Fruit fly (Drosophila melanogaster) whole organism, adult: ENCODE measurements around the gene Orc2.

Source experiments
- CG12768 ChIP-seq: fragments of 200-800 bp; sonication (Bioruptor generic); optimal IDR thresholded peaks from 2 replicates; lab custom pipeline; 2017; ENCODE audit warnings: missing biosample characterization, missing genetic modification characterization, mild to moderate bottlenecking, moderate library complexity, missing genetic modification reagents
- CG1620 ChIP-seq: fragments of 200-800 bp; sonication (Bioruptor generic); optimal IDR thresholded peaks from 2 replicates; lab custom pipeline; 2016; ENCODE audit warnings: missing biosample characterization, missing genetic modification characterization
- CG33017 ChIP-seq: fragments of 200-800 bp; sonication (Bioruptor generic); optimal IDR thresholded peaks from 2 replicates; lab custom pipeline; 2018; ENCODE audit warnings: missing biosample characterization, mild to moderate bottlenecking, missing genetic modification characterization, moderate library complexity
- CG7101 ChIP-seq: fragments of 200-800 bp; sonication (Bioruptor generic); optimal IDR thresholded peaks from 2 replicates; lab custom pipeline; 2018; ENCODE audit warnings: missing biosample characterization, mild to moderate bottlenecking, missing genetic modification characterization, moderate library complexity
- Crg-1 ChIP-seq: fragments of 200-800 bp; sonication (Bioruptor generic); optimal IDR thresholded peaks from 2 replicates; lab custom pipeline; 2016; ENCODE audit warnings: missing biosample characterization, missing genetic modification characterization
- bab1 ChIP-seq: fragments of 200-800 bp; sonication (Bioruptor generic); optimal IDR thresholded peaks from 3 replicates; lab custom pipeline; 2019; ENCODE audit warnings: missing biosample characterization, mild to moderate bottlenecking, missing genetic modification characterization, moderate library complexity

DNA sequence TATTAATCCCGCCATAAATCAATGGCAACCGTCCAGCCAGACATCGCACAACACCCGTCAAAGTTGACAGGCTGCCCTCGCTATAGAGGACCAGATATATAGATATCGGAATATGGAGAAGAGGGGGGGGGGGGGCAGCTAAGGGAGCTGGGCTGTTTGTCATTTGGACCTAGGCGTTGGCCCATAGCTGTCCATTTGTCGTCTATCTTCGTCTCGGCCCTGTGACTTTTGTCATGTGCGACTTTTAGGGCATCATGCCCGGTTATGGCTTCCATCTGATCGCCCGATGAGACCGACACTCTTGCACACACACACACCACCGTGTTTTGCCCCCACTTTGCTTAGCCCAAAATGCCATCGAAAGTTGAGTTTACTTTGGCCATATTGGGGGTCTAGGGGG lies 33.1 kb downstream of the Orc2 start:
- TF ChIP-seq CG1620 (GFP tag; lab: Kevin White, UChicago) (no peak), CG7101 (tag; lab: Kevin White, UChicago) (no peak), CG33017 (tag; lab: Kevin White, UChicago) (no peak), bab1 (GFP tag; lab: Kevin White, UChicago) (no peak), CG12768 (GFP tag; lab: Kevin White, UChicago) (no peak), Crg-1 (GFP tag; lab: Kevin White, UChicago) (no peak)
